Fruit fly (Drosophila melanogaster) whole organism, wandering third instar larva: ENCODE measurements around the gene CG10097.

ENCODE experiments used
- Abd-B ChIP-seq: fragments of >200 bp; optimal IDR thresholded peaks from 2 replicates; lab custom pipeline; 2017; ENCODE audit warnings: missing biosample characterization, missing genetic modification characterization
- CG32264 ChIP-seq: fragments of 200-800 bp; sonication (Bioruptor generic); optimal IDR thresholded peaks from 2 replicates; lab custom pipeline; 2016; ENCODE audit warnings: missing biosample characterization, missing genetic modification characterization
- CG9705 ChIP-seq: fragments of 200-800 bp; sonication (Bioruptor generic); optimal IDR thresholded peaks from 2 replicates; lab custom pipeline; 2018; ENCODE audit warnings: missing biosample characterization, mild to moderate bottlenecking, missing genetic modification characterization
- Dfd ChIP-seq: fragments of >200 bp; optimal IDR thresholded peaks from 2 replicates; lab custom pipeline; 2017; ENCODE audit warnings: missing biosample characterization, missing genetic modification characterization
- HLH106 ChIP-seq: fragments of 200-800 bp; optimal IDR thresholded peaks from 3 replicates; lab custom pipeline; 2019; ENCODE audit warnings: missing biosample characterization, mild to moderate bottlenecking, missing genetic modification characterization, moderate library complexity
- Hr83 ChIP-seq: fragments of 200-300 bp; sonication (Bioruptor generic); optimal IDR thresholded peaks from 2 replicates; lab custom pipeline; 2016; ENCODE audit warnings: missing biosample characterization, mild to moderate bottlenecking, missing genetic modification characterization, moderate library complexity; ENCODE audit not compliant: poor library complexity, severe bottlenecking
- brk ChIP-seq: fragments of 200-800 bp; sonication (Bioruptor generic); optimal IDR thresholded peaks from 2 replicates; lab custom pipeline; 2016; ENCODE audit warnings: missing biosample characterization, mild to moderate bottlenecking, missing genetic modification characterization
- fru ChIP-seq: fragments of 200-800 bp; sonication (Bioruptor generic); optimal IDR thresholded peaks from 3 replicates; lab custom pipeline; 2016; ENCODE audit warnings: missing biosample characterization, mild to moderate bottlenecking, missing genetic modification characterization
- h ChIP-seq: fragments of 200-800 bp; sonication (Bioruptor generic); optimal IDR thresholded peaks from 3 replicates; lab custom pipeline; 2016; ENCODE audit warnings: missing biosample characterization, mild to moderate bottlenecking, missing genetic modification characterization
- pan ChIP-seq: fragments of >200 bp; optimal IDR thresholded peaks from 2 replicates; lab custom pipeline; 2017
- psq ChIP-seq: fragments of 200-800 bp; sonication (Bioruptor generic); optimal IDR thresholded peaks from 3 replicates; lab custom pipeline; 2017; ENCODE audit warnings: missing biosample characterization, mild to moderate bottlenecking, missing genetic modification characterization, moderate library complexity
- sv ChIP-seq: fragments of 200-800 bp; sonication (Bioruptor generic); optimal IDR thresholded peaks from 3 replicates; lab custom pipeline; 2016; ENCODE audit warnings: missing biosample characterization, missing genetic modification characterization

- TF ChIP-seq pan (lab: Kevin White, UChicago) (no peak), Dfd (GFP tag; lab: Kevin White, UChicago) (no peak), CG32264 (GFP tag; lab: Kevin White, UChicago) (no peak), Abd-B (GFP tag; lab: Kevin White, UChicago) (no peak), psq (GFP tag; lab: Kevin White, UChicago) (no peak), sv (no peak), h (GFP tag; lab: Kevin White, UChicago) (no peak), CG9705 (GFP tag; lab: Kevin White, UChicago) (no peak), brk (GFP tag; lab: Kevin White, UChicago) (no peak), fru (GFP tag; lab: Kevin White, UChicago) (no peak), Hr83 (GFP tag; lab: Kevin White, UChicago) (no peak), HLH106 (no peak)
Measured at dm6 chr3R:12405928-12406234, 10.1 kb upstream of the CG10097 start, which contains the start of gene Cyp9f2.
